Fruit fly (Drosophila melanogaster) whole organism, wandering third instar larva: Measurements from ENCODE around the gene Ctr1B.

ENCODE experiments used
- CG32264 ChIP-seq: fragments of 200-800 bp; sonication (Bioruptor generic); optimal IDR thresholded peaks from 2 replicates; lab custom pipeline; 2016; ENCODE audit warnings: missing biosample characterization, missing genetic modification characterization
- CG9705 ChIP-seq: fragments of 200-800 bp; sonication (Bioruptor generic); optimal IDR thresholded peaks from 2 replicates; lab custom pipeline; 2018; ENCODE audit warnings: missing biosample characterization, mild to moderate bottlenecking, missing genetic modification characterization
- Dif ChIP-seq: fragments of 200-275, 200-300 bp; sonication (Bioruptor generic); optimal IDR thresholded peaks from 2 replicates; lab custom pipeline; 2018; ENCODE audit warnings: missing biosample characterization, missing genetic modification characterization; ENCODE audit not compliant: partially characterized antibody
- GATAd ChIP-seq: sonication (Bioruptor generic); optimal IDR thresholded peaks from 2 replicates; lab custom pipeline; 2016; ENCODE audit warnings: missing biosample characterization, missing genetic modification characterization
- HLH106 ChIP-seq: fragments of 200-800 bp; optimal IDR thresholded peaks from 3 replicates; lab custom pipeline; 2019; ENCODE audit warnings: missing biosample characterization, mild to moderate bottlenecking, missing genetic modification characterization, moderate library complexity
- Hr83 ChIP-seq: fragments of 200-300 bp; sonication (Bioruptor generic); optimal IDR thresholded peaks from 2 replicates; lab custom pipeline; 2016; ENCODE audit warnings: missing biosample characterization, mild to moderate bottlenecking, missing genetic modification characterization, moderate library complexity; ENCODE audit not compliant: poor library complexity, severe bottlenecking
- Jra ChIP-seq: sonication (Bioruptor generic); optimal IDR thresholded peaks from 2 replicates; lab custom pipeline; 2016; ENCODE audit warnings: missing biosample characterization, missing genetic modification characterization
- Mio ChIP-seq: sonication (Bioruptor generic); optimal IDR thresholded peaks from 2 replicates; lab custom pipeline; 2016; ENCODE audit warnings: missing biosample characterization, missing genetic modification characterization
- Myc ChIP-seq: fragments of >200 bp; optimal IDR thresholded peaks from 2 replicates; lab custom pipeline; 2017
- OdsH ChIP-seq: fragments of 200-800 bp; sonication (Bioruptor generic); optimal IDR thresholded peaks from 2 replicates; lab custom pipeline; 2016; ENCODE audit warnings: missing biosample characterization, mild to moderate bottlenecking, missing genetic modification characterization
- Rel ChIP-seq, 2 experiments: fragments of 200-800 bp; sonication (Bioruptor generic) in 1 of 2; optimal IDR thresholded peaks; 2 replicates in 1 of 2; 3 replicates in 1 of 2; lab custom pipeline; 2016 to 2019; ENCODE audit warnings: mild to moderate bottlenecking in 2 of 2, missing biosample characterization in 2 of 2, missing genetic modification characterization in 2 of 2, moderate library complexity in 1 of 2
- Sp1 ChIP-seq: fragments of 200-800 bp; sonication (Bioruptor generic); optimal IDR thresholded peaks from 3 replicates; lab custom pipeline; 2019; ENCODE audit warnings: missing biosample characterization, mild to moderate bottlenecking, missing genetic modification characterization, moderate library complexity
- Vsx2 ChIP-seq: fragments of 200-300, 225-300 bp; sonication (Bioruptor generic); optimal IDR thresholded peaks from 2 replicates; lab custom pipeline; 2018; ENCODE audit warnings: missing biosample characterization, missing genetic modification characterization; ENCODE audit not compliant: partially characterized antibody
- br ChIP-seq: fragments of 200-800 bp; sonication (Bioruptor generic); optimal IDR thresholded peaks from 2 replicates; lab custom pipeline; 2016; ENCODE audit warnings: missing biosample characterization, missing genetic modification characterization
- dl ChIP-seq, 2 experiments: fragments of 175-275, 200-275 bp in 1 of 2; fragments of 200-275 bp in 1 of 2; sonication (Bioruptor generic); optimal IDR thresholded peaks; lab custom pipeline; 2018; ENCODE audit warnings: mild to moderate bottlenecking in 2 of 2, missing biosample characterization in 2 of 2, missing genetic modification characterization in 2 of 2, moderate library complexity in 2 of 2; ENCODE audit not compliant: partially characterized antibody in 2 of 2, insufficient read depth in 1 of 2
- dmrt93B ChIP-seq: fragments of 200-800 bp; sonication (Bioruptor generic); optimal IDR thresholded peaks from 2 replicates; lab custom pipeline; 2018; ENCODE audit warnings: missing biosample characterization, mild to moderate bottlenecking, missing genetic modification characterization
- ey ChIP-seq: fragments of 200-800 bp; sonication (Bioruptor generic); optimal IDR thresholded peaks from 2 replicates; lab custom pipeline; 2016; ENCODE audit warnings: missing biosample characterization, missing genetic modification characterization
- foxo ChIP-seq, 2 experiments: fragments of 200-800 bp; sonication (Bioruptor generic); optimal IDR thresholded peaks; 2 replicates in 1 of 2; 3 replicates in 1 of 2; lab custom pipeline; 2016 to 2017; ENCODE audit warnings: missing biosample characterization in 2 of 2, missing genetic modification characterization in 2 of 2
- fru ChIP-seq: fragments of 200-800 bp; sonication (Bioruptor generic); optimal IDR thresholded peaks from 3 replicates; lab custom pipeline; 2016; ENCODE audit warnings: missing biosample characterization, mild to moderate bottlenecking, missing genetic modification characterization
- h ChIP-seq: fragments of 200-800 bp; sonication (Bioruptor generic); optimal IDR thresholded peaks from 3 replicates; lab custom pipeline; 2016; ENCODE audit warnings: missing biosample characterization, mild to moderate bottlenecking, missing genetic modification characterization
- jim ChIP-seq: fragments of 175-275, 200-325 bp; sonication (Bioruptor generic); optimal IDR thresholded peaks from 2 replicates; lab custom pipeline; 2016; ENCODE audit warnings: missing biosample characterization, mild to moderate bottlenecking, missing genetic modification characterization
- lola ChIP-seq: fragments of >200 bp; optimal IDR thresholded peaks from 2 replicates; lab custom pipeline; 2017; ENCODE audit warnings: missing biosample characterization, missing genetic modification characterization
- psq ChIP-seq: fragments of 200-800 bp; sonication (Bioruptor generic); optimal IDR thresholded peaks from 3 replicates; lab custom pipeline; 2017; ENCODE audit warnings: missing biosample characterization, mild to moderate bottlenecking, missing genetic modification characterization, moderate library complexity
- rgr ChIP-seq: fragments of 200-800 bp; sonication (Bioruptor generic); optimal IDR thresholded peaks from 3 replicates; lab custom pipeline; 2016; ENCODE audit warnings: missing biosample characterization, mild to moderate bottlenecking, missing genetic modification characterization
- sage ChIP-seq: fragments of 200-800 bp; sonication (Bioruptor generic); optimal IDR thresholded peaks from 2 replicates; lab custom pipeline; 2016; ENCODE audit warnings: missing biosample characterization, mild to moderate bottlenecking, missing genetic modification characterization
- sv ChIP-seq: fragments of 200-800 bp; sonication (Bioruptor generic); optimal IDR thresholded peaks from 3 replicates; lab custom pipeline; 2016; ENCODE audit warnings: missing biosample characterization, missing genetic modification characterization
- tai ChIP-seq: sonication (Bioruptor generic); optimal IDR thresholded peaks from 2 replicates; lab custom pipeline; 2016; ENCODE audit warnings: missing biosample characterization, missing genetic modification characterization

Ctr1B gene

dm6 chr3R:8317215-8317614 is at the start of gene Ctr1B:
Ctr1B (plus strand) TSS chr3R:8317612.
- TF ChIP-seq Dif (GFP tag; lab: Kevin White, UChicago) (peak; percentile 13), Vsx2 (GFP tag; lab: Kevin White, UChicago) (peak; percentile 47), CG9705 (GFP tag; lab: Kevin White, UChicago) (no peak), dl (GFP tag; optimal IDR thresholded peaks at IDR 0.05; lab: Kevin White, UChicago; ENCODE audit: insufficient read depth in 1 of 2, partially characterized antibody in 2 of 2) (peak in 1 of 2 experiments; percentile 9), Jra (GFP tag; lab: Kevin White, UChicago) (no peak)

- no peak for TF ChIP-seq sage (GFP tag; lab: Kevin White, UChicago)
- no peak for TF ChIP-seq Mio (GFP tag; lab: Kevin White, UChicago)
- no peak for TF ChIP-seq h (GFP tag; lab: Kevin White, UChicago)
- TF ChIP-seq Myc = peak; percentile 55
- no peak for TF ChIP-seq tai (GFP tag; lab: Kevin White, UChicago)
- peak; percentile 13 for TF ChIP-seq Dif (GFP tag; lab: Kevin White, UChicago)
- TF ChIP-seq Vsx2 (GFP tag; lab: Kevin White, UChicago) = no peak
- TF ChIP-seq jim (GFP tag; lab: Kevin White, UChicago) = no peak
- TF ChIP-seq CG32264 (GFP tag; lab: Kevin White, UChicago) = no peak
These were observed 47.7 kb upstream of the Ctr1B start, which contains the start of gene CG9630 for dm6 chr3R:8269740-8270139. CG9630 (minus strand) TSS chr3R:8269896.

dm6 chr3R:8272573-8273165 is 44.7 kb upstream of the Ctr1B start:
- TF ChIP-seq tai (GFP tag; lab: Kevin White, UChicago) (no peak), foxo (GFP tag; optimal IDR thresholded peaks at IDR 0.05; lab: Kevin White, UChicago) (peak in 1 of 2 experiments; percentile 69), OdsH (peak; percentile 60), ey (GFP tag; lab: Kevin White, UChicago) (peak; percentile 65), HLH106 (tag; lab: Kevin White, UChicago) (peak; percentile 62), Rel (GFP tag; optimal IDR thresholded peaks at IDR 0.05; lab: Kevin White, UChicago) (no peak), Rel (tag; optimal IDR thresholded peaks at IDR 0.05; lab: Kevin White, UChicago) (peak; percentile 23), fru (GFP tag; lab: Kevin White, UChicago) (peak; percentile 70), lola (GFP tag; lab: Kevin White, UChicago) (no peak), br (peak; percentile 71), Sp1 (peak; percentile 10), GATAd (no peak), psq (GFP tag; lab: Kevin White, UChicago) (peak; percentile 56), rgr (GFP tag; lab: Kevin White, UChicago) (peak; percentile 63), sv (GFP tag; lab: Kevin White, UChicago) (no peak), h (GFP tag; lab: Kevin White, UChicago) (peak; percentile 79)

DNA sequence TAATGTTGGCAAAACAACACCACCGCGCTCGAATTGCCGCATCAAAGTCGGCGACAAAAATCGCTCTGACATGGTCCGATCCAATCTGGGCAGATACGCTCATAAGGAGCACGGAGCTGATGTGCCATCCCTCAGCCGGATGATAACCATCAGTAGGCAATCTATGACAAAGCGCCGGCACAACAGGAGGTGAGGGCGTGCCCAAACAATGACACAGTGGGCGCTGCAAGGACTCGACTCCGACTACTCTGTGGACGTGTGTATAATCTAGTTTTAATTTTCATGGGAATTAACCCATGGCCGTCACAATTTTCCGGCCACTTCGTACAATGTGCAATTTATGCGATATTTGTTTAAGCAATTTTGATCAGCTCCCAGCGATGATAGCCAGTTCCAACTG is 42.4 kb upstream of the Ctr1B start:
- TF ChIP-seq foxo (GFP tag; optimal IDR thresholded peaks at IDR 0.05; lab: Kevin White, UChicago) = no peak
- no peak for TF ChIP-seq Mio (GFP tag; lab: Kevin White, UChicago)
- TF ChIP-seq Hr83 (GFP tag; lab: Kevin White, UChicago) = no peak
- TF ChIP-seq, all 38 proteins: peak for 0

DNA sequence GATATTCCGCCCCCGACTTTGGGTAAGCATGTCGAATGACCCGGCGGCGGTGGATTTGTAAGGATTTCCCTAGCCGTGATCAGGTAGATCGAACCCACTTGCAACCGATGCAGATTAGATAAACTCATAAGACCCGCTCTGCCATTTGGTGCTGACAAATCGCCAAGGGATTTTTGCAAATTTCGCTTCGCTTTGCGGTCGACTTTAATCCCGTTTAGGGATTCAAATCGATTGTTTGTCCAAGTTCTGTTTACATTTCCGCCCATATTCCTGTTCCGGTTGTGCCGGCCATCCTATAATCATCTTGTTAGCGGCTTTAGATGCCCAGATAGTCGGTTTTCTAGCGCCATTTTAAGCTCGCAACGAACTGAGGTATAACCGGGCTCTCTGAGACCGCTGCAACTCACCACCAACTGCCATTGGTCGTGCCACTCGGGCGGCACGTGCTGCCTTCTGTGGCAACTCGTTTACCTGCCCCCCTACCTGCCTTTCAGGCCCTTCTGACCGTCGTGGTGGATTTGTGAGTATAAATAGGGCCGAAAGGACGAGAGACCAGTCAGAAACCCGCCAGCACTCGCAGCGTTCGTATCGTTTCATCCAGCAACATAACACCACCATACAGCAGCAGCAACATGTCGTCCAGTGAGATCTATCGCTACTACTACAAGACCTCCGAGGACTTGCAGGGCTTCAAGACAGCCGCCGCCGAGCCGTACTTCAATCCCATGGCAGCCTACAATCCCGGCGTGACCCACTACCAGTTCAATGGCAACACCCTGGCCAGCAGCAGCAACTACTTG is 39.7 kb upstream of the Ctr1B start, which contains the start of gene ato:
Gene ato (plus strand): TSS at position 559 of the 800 bp plus-strand sequence.
- peak; percentile 60 for TF ChIP-seq Vsx2 (GFP tag; lab: Kevin White, UChicago)
- TF ChIP-seq Hr83 (GFP tag; lab: Kevin White, UChicago) = no peak
- TF ChIP-seq dmrt93B = no peak
